Fruit fly (Drosophila melanogaster): ENCODE data around the gene Gmap.
A peak's percentile ranks its signal among the peaks of the same experiment; 100 is the strongest.

DNA sequence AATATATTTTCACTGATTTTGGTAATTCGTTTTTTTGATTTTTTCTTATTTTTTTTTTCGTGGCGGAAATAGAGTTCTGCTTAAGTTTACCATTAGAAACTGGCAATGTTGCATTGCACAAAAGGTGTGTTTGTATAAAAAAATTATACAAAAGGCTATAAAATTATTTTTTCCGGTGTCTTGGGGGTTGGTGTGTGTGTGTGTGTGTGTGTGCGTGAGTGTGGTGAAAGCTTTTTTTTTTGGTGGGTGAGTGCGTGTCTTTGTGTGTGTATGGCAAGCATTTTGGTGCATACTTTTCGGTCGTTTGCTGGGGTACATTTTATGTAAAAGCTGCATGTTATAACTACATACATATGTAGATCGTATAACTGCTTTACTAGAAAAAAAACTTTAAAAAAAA is 24.7 kb downstream of the Gmap start:
- TF ChIP-seq Blimp-1 (GFP tag; optimal IDR thresholded peaks at IDR 0.05), result no peak
- TF ChIP-seq CG11762 (GFP tag; optimal IDR thresholded peaks at IDR 0.05; ENCODE audit: insufficient read depth), result no peak
- peak; percentile 48 for TF ChIP-seq pdm3 (GFP tag; optimal IDR thresholded peaks at IDR 0.05)
- TF ChIP-seq CG31627 (GFP tag; optimal IDR thresholded peaks at IDR 0.05), result peak; percentile 42
- no peak for TF ChIP-seq CG11902 (GFP tag; optimal IDR thresholded peaks at IDR 0.05)
